Worm (Caenorhabditis elegans): ENCODE data around the gene C18H7.1.

DNA sequence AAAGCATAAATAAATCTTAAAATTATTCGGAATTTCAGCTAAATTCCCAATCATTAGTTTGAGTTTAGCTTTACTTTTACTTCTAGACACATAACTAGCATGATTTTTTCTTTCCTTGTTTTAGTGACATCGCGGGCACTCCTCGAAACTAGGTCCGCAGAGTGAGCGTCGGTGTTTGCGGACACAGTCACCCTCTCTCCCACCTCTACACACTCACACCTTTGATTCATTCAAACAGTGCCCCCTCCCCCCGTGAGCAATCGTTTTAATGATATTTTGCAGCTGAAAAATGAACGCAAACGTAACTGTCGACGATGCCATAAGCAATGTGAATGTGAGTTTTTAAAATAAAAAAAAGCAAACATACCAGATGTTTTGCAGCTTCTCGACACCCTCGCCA is 42.9 kb upstream of the C18H7.1 start, which contains the start of gene gex-2:
- TF ChIP-seq elt-3 (tag; optimal IDR thresholded peaks at IDR 0.05) (no peak), nhr-28 (tag; optimal IDR thresholded peaks at IDR 0.05) (no peak), pha-4 (tag; optimal IDR thresholded peaks at IDR 0.05) (no peak), ztf-11 (tag; optimal IDR thresholded peaks at IDR 0.05) (no peak), lsy-2 (tag; optimal IDR thresholded peaks at IDR 0.05) (no peak), mab-5 (tag; optimal IDR thresholded peaks at IDR 0.05) (no peak), blmp-1 (tag; optimal IDR thresholded peaks at IDR 0.05) (no peak), elt-1 (tag; optimal IDR thresholded peaks at IDR 0.05; ENCODE audit: borderline replicate concordance, insufficient read depth) (no peak), lin-32 (GFP tag; optimal IDR thresholded peaks at IDR 0.05) (no peak), nhr-237 (tag; optimal IDR thresholded peaks at IDR 0.05) (no peak)

Measured in whole organism, mixed stage, embryonic.